Fruit fly (Drosophila melanogaster): ENCODE results near the gene PolG1.

PolG1 gene

dm6 chr2L:13790715-13791114 is 36.9 kb downstream of the PolG1 start, which contains the start of gene CG16863 (continued):
- TF ChIP-seq sug (tag; optimal IDR thresholded peaks at IDR 0.05) (no peak), CG10979 (tag; optimal IDR thresholded peaks at IDR 0.05) (no peak), CG7372 (GFP tag; IDR thresholded peaks at IDR 0.05) (no peak), corto (GFP tag; optimal IDR thresholded peaks at IDR 0.05) (no peak), hth (optimal IDR thresholded peaks at IDR 0.05) (no peak), dmrt11E (tag; optimal IDR thresholded peaks at IDR 0.05) (no peak), lola (GFP tag; optimal IDR thresholded peaks at IDR 0.05) (no peak), knrl (GFP tag; IDR thresholded peaks at IDR 0.05; ENCODE audit: partially characterized antibody) (no peak)

- TF ChIP-seq her (GFP tag; optimal IDR thresholded peaks at IDR 0.05) = no peak
- TF ChIP-seq Hand (GFP tag; optimal IDR thresholded peaks at IDR 0.05) = no peak
- TF ChIP-seq HLH4C (GFP tag; IDR thresholded peaks at IDR 0.05; ENCODE audit: partially characterized antibody) = peak; percentile 53; the same call in 2 of the 3 replicates
- no peak for TF ChIP-seq hb (GFP tag; IDR thresholded peaks at IDR 0.05; ENCODE audit: partially characterized antibody)
- no peak for TF ChIP-seq row (GFP tag; IDR thresholded peaks at IDR 0.05)
- no peak for TF ChIP-seq CG17829 (tag; optimal IDR thresholded peaks at IDR 0.05)
- no peak for TF ChIP-seq lbe (GFP tag; optimal IDR thresholded peaks at IDR 0.05)
- TF ChIP-seq ac (GFP tag; optimal IDR thresholded peaks at IDR 0.05) = no peak
- no peak for TF ChIP-seq Sox100B (GFP tag; optimal IDR thresholded peaks at IDR 0.05)
- no peak for TF ChIP-seq CG12769 (tag; optimal IDR thresholded peaks at IDR 0.05)
- TF ChIP-seq CG4328 (GFP tag; optimal IDR thresholded peaks at IDR 0.05) = no peak
- no peak for TF ChIP-seq dpn (GFP tag; optimal IDR thresholded peaks at IDR 0.05)
- no peak for TF ChIP-seq BtbVII (GFP tag; optimal IDR thresholded peaks at IDR 0.05)
- no peak for TF ChIP-seq Side (GFP tag; optimal IDR thresholded peaks at IDR 0.05)
- TF ChIP-seq phol (tag; optimal IDR thresholded peaks at IDR 0.05) = no peak
- TF ChIP-seq CG14710 (tag; optimal IDR thresholded peaks at IDR 0.05) = no peak
- TF ChIP-seq grn (GFP tag; optimal IDR thresholded peaks at IDR 0.05) = peak; percentile 28
- TF ChIP-seq tin (GFP tag; optimal IDR thresholded peaks at IDR 0.05) = no peak
- TF ChIP-seq CG4617 (GFP tag; optimal IDR thresholded peaks at IDR 0.05; ENCODE audit: borderline replicate concordance) = peak; percentile 14
- peak; percentile 36 for TF ChIP-seq sug (tag; optimal IDR thresholded peaks at IDR 0.05)
- TF ChIP-seq knrl (GFP tag; IDR thresholded peaks at IDR 0.05; ENCODE audit: partially characterized antibody) = 0 out of 3 replicates have a peak, but pooled peaks have one; percentile 6
- TF ChIP-seq CG6791 (GFP tag; IDR thresholded peaks at IDR 0.05; ENCODE audit: partially characterized antibody) = peak; percentile 50; the same call in 1 of the 3 replicates
- no peak for TF ChIP-seq Lim3 (GFP tag; IDR thresholded peaks at IDR 0.05)
- no peak for TF ChIP-seq Mrtf (GFP tag; IDR thresholded peaks at IDR 0.05)
- no peak for TF ChIP-seq CG16815 (GFP tag; optimal IDR thresholded peaks at IDR 0.05)
- TF ChIP-seq pho (GFP tag; optimal IDR thresholded peaks at IDR 0.05) = no peak
- TF ChIP-seq h (optimal IDR thresholded peaks at IDR 0.05) = no peak
- TF ChIP-seq rib (GFP tag; IDR thresholded peaks at IDR 0.05) = no peak
- TF ChIP-seq Adf1 (GFP tag; IDR thresholded peaks at IDR 0.05) = no peak
- 0 out of 3 replicates have a peak, but pooled peaks have one; percentile 47 for TF ChIP-seq CG2199 (GFP tag; IDR thresholded peaks at IDR 0.05)
- peak; percentile 90 for TF ChIP-seq MESR4 (GFP tag; optimal IDR thresholded peaks at IDR 0.05)
- TF ChIP-seq CG3995 (GFP tag; optimal IDR thresholded peaks at IDR 0.05) = peak; percentile 81
- no peak for TF ChIP-seq gcm (GFP tag; optimal IDR thresholded peaks at IDR 0.05)
- no peak for TF ChIP-seq CG4424 (GFP tag; optimal IDR thresholded peaks at IDR 0.05)
- no peak for TF ChIP-seq MTF-1 (GFP tag; optimal IDR thresholded peaks at IDR 0.05; ENCODE audit: borderline replicate concordance)
- no peak for TF ChIP-seq CG7372 (GFP tag; IDR thresholded peaks at IDR 0.05)
- TF ChIP-seq CG7839 (tag; optimal IDR thresholded peaks at IDR 0.05) = no peak
- no peak for TF ChIP-seq Hr51 (GFP tag; optimal IDR thresholded peaks at IDR 0.05)
- peak; percentile 28 for TF ChIP-seq exex (tag; optimal IDR thresholded peaks at IDR 0.05)
- TF ChIP-seq Pdp1 (GFP tag; optimal IDR thresholded peaks at IDR 0.05) = peak in 1 of 2 experiments; percentile 14
- TF ChIP-seq Dll (GFP tag; IDR thresholded peaks at IDR 0.05; ENCODE audit: partially characterized antibody) = no peak
- TF ChIP-seq inv (GFP tag; IDR thresholded peaks at IDR 0.05; ENCODE audit: partially characterized antibody) = peak; percentile 40; the same call in 1 of the 2 replicates
Measured at dm6 chr2L:13784155-13784681, 43.4 kb downstream of the PolG1 start, which contains the start of gene CG16890. TSS of gene CG16890 (minus strand) at chr2L:13784338.

Data from whole organism, embryonic.